Fruit fly (Drosophila melanogaster) whole organism, embryonic: ENCODE data around the gene Clc.

Experiments
- Ada2b ChIP-seq: fragments of 200-800 bp; sonication (Bioruptor generic); IDR thresholded peaks from 2 replicates; pipeline ENCODE4 v1.3.6; 2022; ENCODE audit warnings: missing biosample characterization, missing genetic modification characterization
- CG10462 ChIP-seq: fragments of 200-800 bp; sonication (Bioruptor generic); optimal IDR thresholded peaks from 2 replicates; lab custom pipeline; 2016; ENCODE audit warnings: missing biosample characterization, missing genetic modification characterization
- CG10565 ChIP-seq: fragments of 200-800 bp; sonication (Bioruptor generic); optimal IDR thresholded peaks from 3 replicates; lab custom pipeline; 2016; ENCODE audit warnings: missing biosample characterization, mild to moderate bottlenecking, missing genetic modification characterization
- CG11560 ChIP-seq: fragments of 200-800 bp; sonication (Bioruptor generic); IDR thresholded peaks from 3 replicates; pipeline ENCODE4 v1.3.6; 2022; ENCODE audit warnings: missing biosample characterization, missing genetic modification characterization
- CG11695 ChIP-seq: fragments of 200-800 bp; sonication (Bioruptor generic); IDR thresholded peaks from 3 replicates; pipeline ENCODE4 v1.3.6; 2022; ENCODE audit warnings: missing biosample characterization, missing genetic modification characterization
- CG13624 ChIP-seq: fragments of 200-800 bp; sonication (Bioruptor generic); optimal IDR thresholded peaks from 2 replicates; lab custom pipeline; 2016; ENCODE audit warnings: missing biosample characterization, missing genetic modification characterization
- CG13775 ChIP-seq: fragments of 200-800 bp; sonication (Bioruptor generic); optimal IDR thresholded peaks from 3 replicates; lab custom pipeline; 2017; ENCODE audit warnings: missing biosample characterization, mild to moderate bottlenecking, missing genetic modification characterization
- CG14965 ChIP-seq: fragments of 200-800 bp; sonication (Bioruptor generic); optimal IDR thresholded peaks from 2 replicates; lab custom pipeline; 2016; ENCODE audit warnings: missing biosample characterization, missing genetic modification characterization, borderline replicate concordance
- CG2199 ChIP-seq: fragments of 200-800 bp; sonication (Bioruptor generic); IDR thresholded peaks from 3 replicates; pipeline ENCODE4 v1.3.6; 2022; ENCODE audit warnings: missing biosample characterization, missing genetic modification characterization
- CG31365 ChIP-seq: fragments of 200-800 bp; sonication (Bioruptor generic); optimal IDR thresholded peaks from 2 replicates; lab custom pipeline; 2018; ENCODE audit warnings: missing biosample characterization, mild to moderate bottlenecking, missing genetic modification characterization
- CG33557 ChIP-seq: fragments of 200-800 bp; sonication (Bioruptor generic); optimal IDR thresholded peaks from 2 replicates; lab custom pipeline; 2019; ENCODE audit warnings: missing biosample characterization, mild to moderate bottlenecking, missing genetic modification characterization, moderate library complexity
- CG3407 ChIP-seq: fragments of 200-800 bp; sonication (Bioruptor generic); optimal IDR thresholded peaks from 2 replicates; lab custom pipeline; 2018; ENCODE audit warnings: missing biosample characterization, mild to moderate bottlenecking, missing genetic modification characterization
- CG34224 ChIP-seq: fragments of 200-800 bp; sonication (Bioruptor generic); IDR thresholded peaks from 3 replicates; pipeline ENCODE4 v1.3.6; 2022; ENCODE audit warnings: missing biosample characterization, missing genetic modification characterization; ENCODE audit not compliant: partially characterized antibody
- CG6254 ChIP-seq: fragments of 200-800 bp; sonication (Bioruptor generic); optimal IDR thresholded peaks from 3 replicates; lab custom pipeline; 2017; ENCODE audit warnings: mild to moderate bottlenecking, missing biosample characterization, missing genetic modification reagents, missing genetic modification characterization
- CG7357 ChIP-seq: fragments of 200-800 bp; sonication (Bioruptor generic); IDR thresholded peaks from 3 replicates; pipeline ENCODE4 v1.3.6; 2022; ENCODE audit warnings: missing biosample characterization, missing genetic modification characterization
- CG8290 ChIP-seq, 3 experiments: fragments of 200-800 bp; sonication (Bioruptor generic); optimal IDR thresholded peaks; 2 replicates each; lab custom pipeline; 2016 to 2019; ENCODE audit warnings: missing biosample characterization in 3 of 3, missing genetic modification characterization in 3 of 3, mild to moderate bottlenecking in 2 of 3, moderate library complexity in 1 of 3
- CG9817 ChIP-seq: fragments of 200-800 bp; sonication (Bioruptor generic); optimal IDR thresholded peaks from 2 replicates; lab custom pipeline; 2018; ENCODE audit warnings: missing biosample characterization, mild to moderate bottlenecking, missing genetic modification characterization, moderate library complexity
- Dip2 ChIP-seq: fragments of 200-800 bp; sonication (Bioruptor generic); IDR thresholded peaks from 2 replicates; pipeline ENCODE4 v1.3.6; 2022; ENCODE audit warnings: missing biosample characterization, missing genetic modification characterization
- Doc2 ChIP-seq: fragments of 200-800 bp; sonication (Bioruptor generic); IDR thresholded peaks from 2 replicates; pipeline ENCODE4 v1.3.6; 2022; ENCODE audit warnings: missing biosample characterization, missing genetic modification characterization
- ERR ChIP-seq: fragments of 200-800 bp; sonication (Bioruptor generic); optimal IDR thresholded peaks from 2 replicates; lab custom pipeline; 2016; ENCODE audit warnings: missing biosample characterization, missing genetic modification characterization
- Fer1 ChIP-seq: fragments of 200-800 bp; sonication (Bioruptor generic); optimal IDR thresholded peaks from 2 replicates; lab custom pipeline; 2017; ENCODE audit warnings: missing biosample characterization, mild to moderate bottlenecking, missing genetic modification characterization
- Fer2 ChIP-seq: fragments of 200-800 bp; sonication (Bioruptor generic); optimal IDR thresholded peaks from 2 replicates; lab custom pipeline; 2018; ENCODE audit warnings: missing biosample characterization, mild to moderate bottlenecking, missing genetic modification characterization, moderate library complexity
- H2.0 ChIP-seq: fragments of 200-800 bp; sonication (Bioruptor generic); IDR thresholded peaks from 2 replicates; pipeline ENCODE4 v1.3.6; 2022; ENCODE audit warnings: missing biosample characterization, missing genetic modification characterization
- HHEX ChIP-seq: fragments of 200-800 bp; sonication (Bioruptor generic); optimal IDR thresholded peaks from 3 replicates; lab custom pipeline; 2017; ENCODE audit warnings: missing biosample characterization, mild to moderate bottlenecking, missing genetic modification characterization, missing genetic modification reagents
- Hmr ChIP-seq: fragments of 200-800 bp; sonication (Bioruptor generic); optimal IDR thresholded peaks from 3 replicates; lab custom pipeline; 2017; ENCODE audit warnings: mild to moderate bottlenecking, missing biosample characterization, missing genetic modification reagents, missing genetic modification characterization
- MESR4 ChIP-seq: fragments of 200-800 bp; sonication (Bioruptor generic); optimal IDR thresholded peaks from 2 replicates; lab custom pipeline; 2018; ENCODE audit warnings: missing biosample characterization, mild to moderate bottlenecking, missing genetic modification characterization, moderate library complexity
- MTF-1 ChIP-seq: fragments of 200-800 bp; sonication (Bioruptor generic); optimal IDR thresholded peaks from 2 replicates; lab custom pipeline; 2018; ENCODE audit warnings: missing biosample characterization, mild to moderate bottlenecking, missing genetic modification characterization, borderline replicate concordance
- Max ChIP-seq: fragments of 200-800 bp; sonication (Bioruptor generic); optimal IDR thresholded peaks from 2 replicates; lab custom pipeline; 2016; ENCODE audit warnings: missing biosample characterization, mild to moderate bottlenecking, missing genetic modification characterization
- Med ChIP-seq: fragments of 200-800 bp; sonication (Bioruptor generic); peaks from one replicate; lab custom pipeline; 2016; ENCODE audit warnings: missing biosample characterization, missing genetic modification characterization, mild to moderate bottlenecking, inconsistent platforms, moderate library complexity
- Mrtf ChIP-seq: fragments of 200-800 bp; sonication (Bioruptor generic); IDR thresholded peaks from 3 replicates; pipeline ENCODE4 v1.3.6; 2022; ENCODE audit warnings: missing biosample characterization, missing genetic modification characterization
- Nf-YA ChIP-seq: fragments of 200-800 bp; sonication (Bioruptor generic); IDR thresholded peaks from 2 replicates; pipeline ENCODE4 v1.3.6; 2022; ENCODE audit warnings: missing biosample characterization, missing genetic modification characterization
- Sox100B ChIP-seq: fragments of 200-800 bp; sonication (Bioruptor generic); optimal IDR thresholded peaks from 3 replicates; lab custom pipeline; 2018; ENCODE audit warnings: missing biosample characterization, mild to moderate bottlenecking, missing genetic modification characterization
- Taf1 ChIP-seq: fragments of 200-800 bp; sonication (Bioruptor generic); IDR thresholded peaks from 2 replicates; pipeline ENCODE4 v1.3.6; 2022; ENCODE audit warnings: missing biosample characterization, missing genetic modification characterization
- YL-1 ChIP-seq: fragments of 200-800 bp; sonication (Bioruptor generic); optimal IDR thresholded peaks from 3 replicates; lab custom pipeline; 2017; ENCODE audit warnings: missing biosample characterization, mild to moderate bottlenecking, missing genetic modification characterization
- aop ChIP-seq: fragments of 200-800 bp; sonication (Bioruptor generic); IDR thresholded peaks from 2 replicates; pipeline ENCODE4 v1.3.6; 2022; ENCODE audit warnings: missing biosample characterization, missing genetic modification characterization
- az2 ChIP-seq: fragments of 200-800 bp; sonication (Bioruptor generic); optimal IDR thresholded peaks from 3 replicates; lab custom pipeline; 2016; ENCODE audit warnings: missing biosample characterization, missing genetic modification characterization
- btn ChIP-seq: fragments of 200-800 bp; sonication (Bioruptor generic); optimal IDR thresholded peaks from 2 replicates; lab custom pipeline; 2016; ENCODE audit warnings: missing biosample characterization, missing genetic modification characterization
- crc ChIP-seq: fragments of 200-800 bp; sonication (Bioruptor generic); optimal IDR thresholded peaks from 2 replicates; lab custom pipeline; 2016; ENCODE audit warnings: missing biosample characterization, missing genetic modification characterization
- exex ChIP-seq: fragments of 200-800 bp; sonication (Bioruptor generic); optimal IDR thresholded peaks from 4 replicates; lab custom pipeline; 2018; ENCODE audit warnings: missing biosample characterization, mild to moderate bottlenecking, missing genetic modification characterization, moderate library complexity
- fd102C ChIP-seq: fragments of 200-800 bp; sonication (Bioruptor generic); optimal IDR thresholded peaks from 2 replicates; lab custom pipeline; 2018; ENCODE audit warnings: missing biosample characterization, mild to moderate bottlenecking, missing genetic modification characterization, moderate library complexity
- hth ChIP-seq: fragments of >200 bp; optimal IDR thresholded peaks from 2 replicates; lab custom pipeline; 2017; ENCODE audit warnings: inconsistent platforms
- klu ChIP-seq: fragments of 200-800 bp; sonication (Bioruptor generic); IDR thresholded peaks from 2 replicates; pipeline ENCODE4 v1.3.6; 2022; ENCODE audit warnings: missing biosample characterization, missing genetic modification characterization
- lbe ChIP-seq: fragments of 200-800 bp; sonication (Bioruptor generic); optimal IDR thresholded peaks from 2 replicates; lab custom pipeline; 2016; ENCODE audit warnings: missing biosample characterization, mild to moderate bottlenecking, missing genetic modification characterization
- luna ChIP-seq: fragments of 200-800 bp; sonication (Bioruptor generic); optimal IDR thresholded peaks from 2 replicates; lab custom pipeline; 2016; ENCODE audit warnings: missing biosample characterization, missing genetic modification characterization
- org-1 ChIP-seq: fragments of 200-800 bp; sonication (Bioruptor generic); optimal IDR thresholded peaks from 2 replicates; lab custom pipeline; 2017; ENCODE audit warnings: missing biosample characterization, missing genetic modification characterization
- pho ChIP-seq: fragments of 200-800 bp; sonication (Bioruptor generic); optimal IDR thresholded peaks from 2 replicates; lab custom pipeline; 2016; ENCODE audit warnings: missing biosample characterization, missing genetic modification characterization
- pros ChIP-seq: fragments of 200-800 bp; sonication (Bioruptor generic); optimal IDR thresholded peaks from 3 replicates; lab custom pipeline; 2019; ENCODE audit warnings: missing biosample characterization, mild to moderate bottlenecking, missing genetic modification characterization, moderate library complexity
- sens ChIP-seq: fragments of 200-800 bp; sonication (Bioruptor generic); peaks from one replicate; lab custom pipeline; 2016; ENCODE audit warnings: missing biosample characterization, missing genetic modification characterization
- sna ChIP-seq: fragments of 200-800 bp; sonication (Bioruptor generic); IDR thresholded peaks from 2 replicates; pipeline ENCODE4 v1.3.6; 2022; ENCODE audit warnings: missing biosample characterization, missing genetic modification characterization; ENCODE audit not compliant: partially characterized antibody
- tin ChIP-seq: fragments of 200-800 bp; sonication (Bioruptor generic); optimal IDR thresholded peaks from 3 replicates; lab custom pipeline; 2016; ENCODE audit warnings: missing biosample characterization, missing genetic modification characterization
- usp ChIP-seq: fragments of >200 bp; optimal IDR thresholded peaks from 2 replicates; lab custom pipeline; 2017; ENCODE audit warnings: missing biosample characterization, missing genetic modification characterization

Clc gene

DNA sequence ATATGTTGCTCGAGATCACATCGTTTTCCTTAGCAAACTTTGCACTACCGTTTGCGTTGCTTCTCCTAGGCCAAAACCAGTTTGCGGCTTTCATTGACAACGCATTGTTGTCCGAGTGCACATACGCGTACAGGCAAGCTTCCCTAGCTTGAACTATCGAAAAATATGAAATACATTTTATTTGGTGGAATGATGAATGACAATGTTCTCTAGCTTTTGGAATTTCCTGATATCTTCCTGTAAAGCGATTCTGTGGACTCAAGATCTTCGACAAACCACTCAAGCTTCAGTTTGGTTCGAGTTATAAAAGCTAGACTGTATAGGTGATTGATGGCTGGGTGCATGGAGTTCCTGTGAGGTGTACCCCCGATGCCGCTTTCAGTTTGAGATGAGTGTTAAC is 45.0 kb upstream of the Clc start (continued):
- TF ChIP-seq klu (peak; percentile 29; the same call in 1 of the 2 replicates), az2 (peak; percentile 58), aop (no peak), Taf1 (no peak), pros (GFP tag; lab: Kevin White, UChicago) (no peak), org-1 (peak; percentile 31), usp (GFP tag; lab: Kevin White, UChicago) (no peak), CG8290 (GFP tag; optimal IDR thresholded peaks at IDR 0.05; lab: Kevin White, UChicago) (no peak), CG8290 (tag; optimal IDR thresholded peaks at IDR 0.05; lab: Kevin White, UChicago) (peak in 1 of 2 experiments; percentile 68), Max (GFP tag; lab: Kevin White, UChicago) (peak; percentile 5), CG10462 (GFP tag; lab: Kevin White, UChicago) (peak; percentile 12), CG14965 (no peak), Doc2 (GFP tag; lab: Robert Waterston, UW) (no peak), CG11560 (no peak), lbe (GFP tag; lab: Kevin White, UChicago) (no peak), HHEX (GFP tag; lab: Kevin White, UChicago) (peak; percentile 45), CG2199 (GFP tag; lab: Robert Waterston, UW) (no peak), CG9817 (tag; lab: Kevin White, UChicago) (peak; percentile 23), Ada2b (GFP tag; lab: Robert Waterston, UW) (peak; percentile 73), Nf-YA (GFP tag; lab: Robert Waterston, UW) (peak; percentile 58; the same call in 1 of the 2 replicates), crc (GFP tag; lab: Kevin White, UChicago) (peak; percentile 46), Fer2 (tag; lab: Kevin White, UChicago) (no peak), CG33557 (GFP tag; lab: Kevin White, UChicago) (peak; percentile 27), YL-1 (GFP tag; lab: Kevin White, UChicago) (no peak), H2.0 (peak; percentile 70), CG6254 (peak; percentile 21), CG31365 (tag; lab: Kevin White, UChicago) (no peak), exex (tag; lab: Kevin White, UChicago) (no peak), CG13775 (GFP tag; lab: Kevin White, UChicago) (peak; percentile 16), MESR4 (no peak), sens (peak; percentile 90), Sox100B (peak; percentile 59), CG3407 (peak; percentile 37), tin (GFP tag; lab: Kevin White, UChicago) (peak; percentile 39), btn (GFP tag; lab: Kevin White, UChicago) (peak; percentile 43), Med (peak; percentile 87), hth (lab: Kevin White, UChicago) (no peak), CG7357 (GFP tag; lab: Robert Waterston, UW) (peak; percentile 56; the same call in 2 of the 3 replicates), fd102C (GFP tag; lab: Kevin White, UChicago) (no peak), Hmr (no peak), MTF-1 (peak; percentile 53), CG13624 (GFP tag; lab: Kevin White, UChicago) (peak; percentile 9), ERR (no peak), sna (no peak), luna (GFP tag; lab: Kevin White, UChicago) (no peak), CG10565 (no peak), Fer1 (GFP tag; lab: Kevin White, UChicago) (no peak), pho (no peak), CG11695 (GFP tag; lab: Robert Waterston, UW) (0 out of 3 replicates have a peak, but pooled peaks have one; percentile 7), Dip2 (GFP tag; lab: Robert Waterston, UW) (no peak), CG34224 (no peak), Mrtf (GFP tag; lab: Robert Waterston, UW) (peak; percentile 49; the same call in 2 of the 3 replicates)
